Worm (Caenorhabditis elegans) whole organism, young adult: ENCODE measurements around the gene trcs-1.

Experiments
- Y53G8AR.9 ChIP-seq: fragments of 200-800 bp; sonication (Bioruptor generic); conservative IDR thresholded peaks from 2 replicates; pipeline ENCODE4 v1.3.6; 2022; ENCODE audit warnings: missing genetic modification reagents, missing genetic modification characterization, missing compliant biosample characterization
- ama-1 ChIP-seq, 3 experiments: fragments of 150-350 bp in 1 of 3; sonication (generic microtip) in 2 of 3; optimal IDR thresholded peaks; 2 replicates each; lab custom pipeline; 2014 to 2018; ENCODE audit warnings: missing biosample characterization in 2 of 3, missing genetic modification characterization in 2 of 3, missing genetic modification reagents in 2 of 3
- aptf-2 ChIP-seq: fragments of 200-800 bp; sonication (Bioruptor generic); conservative IDR thresholded peaks from 2 replicates; pipeline ENCODE4 v1.3.6; 2022; ENCODE audit warnings: missing genetic modification reagents, missing genetic modification characterization, missing compliant biosample characterization
- madf-3 ChIP-seq: fragments of 200-800 bp; sonication (Bioruptor generic); IDR thresholded peaks from 2 replicates; pipeline ENCODE4 v1.3.6; 2022; ENCODE audit warnings: missing genetic modification reagents, missing genetic modification characterization, missing compliant biosample characterization
- nfya-1 ChIP-seq: sonication (generic microtip); optimal IDR thresholded peaks from 2 replicates; lab custom pipeline; 2017; ENCODE audit warnings: antibody characterized with exemption, missing compliant biosample characterization, missing genetic modification characterization, borderline replicate concordance; ENCODE audit not compliant: insufficient read depth
- nhr-120 ChIP-seq: fragments of 200-800 bp; sonication (Bioruptor generic); IDR thresholded peaks from 2 replicates; pipeline ENCODE4 v1.3.6; 2022; ENCODE audit warnings: missing genetic modification characterization, missing compliant biosample characterization
- unc-62 ChIP-seq: fragments of 150-350 bp; optimal IDR thresholded peaks from 2 replicates; lab custom pipeline; 2014; ENCODE audit warnings: missing biosample characterization, missing genetic modification reagents, missing genetic modification characterization
- zim-3 ChIP-seq: sonication (generic microtip); optimal IDR thresholded peaks from 2 replicates; lab custom pipeline; 2017; ENCODE audit warnings: mild to moderate bottlenecking, missing genetic modification characterization, moderate library complexity, missing compliant biosample characterization
- ztf-18 ChIP-seq: sonication (generic microtip); optimal IDR thresholded peaks from 2 replicates; lab custom pipeline; 2016; ENCODE audit warnings: missing genotype, mild to moderate bottlenecking, missing genetic modification characterization, missing compliant biosample characterization
- ztf-28 ChIP-seq: fragments of 200-800 bp; sonication (Bioruptor generic); IDR thresholded peaks from 2 replicates; pipeline ENCODE4 v1.3.6; 2022; ENCODE audit warnings: missing genetic modification reagents, missing genetic modification characterization, missing compliant biosample characterization

DNA sequence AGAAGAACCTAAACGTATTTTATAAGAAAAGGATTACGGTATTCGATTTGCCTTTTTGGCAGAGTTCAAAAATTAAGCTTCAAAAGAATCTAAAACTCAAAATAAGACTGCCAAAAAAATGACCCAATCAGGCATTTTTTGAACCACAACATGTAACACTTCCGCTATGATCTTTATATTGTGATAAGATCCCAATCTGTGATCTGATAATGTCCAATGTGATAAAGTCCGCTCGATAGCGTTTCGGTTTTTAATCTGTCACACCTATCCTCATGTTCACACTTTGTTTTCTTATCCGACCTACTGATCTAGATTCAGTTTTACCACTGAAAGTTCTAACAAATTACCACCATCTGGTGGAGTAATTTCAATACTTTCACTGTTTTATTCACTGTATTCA is 25.4 kb upstream of the trcs-1 start:
- TF ChIP-seq zim-3 (tag; lab: Kevin White, UChicago) (no peak), ztf-18 (tag; lab: Kevin White, UChicago) (no peak), ama-1 (optimal IDR thresholded peaks at IDR 0.05; lab: Kevin White, UChicago) (no peak), ama-1 (GFP tag; optimal IDR thresholded peaks at IDR 0.05; lab: Kevin White, UChicago) (no peak), madf-3 (GFP tag; lab: Robert Waterston, UW) (no peak), aptf-2 (GFP tag; lab: Robert Waterston, UW) (no peak), ztf-28 (GFP tag; lab: Robert Waterston, UW) (no peak), Y53G8AR.9 (GFP tag; lab: Robert Waterston, UW) (no peak), unc-62 (GFP tag; lab: Kevin White, UChicago) (no peak), nfya-1 (tag; lab: Kevin White, UChicago) (no peak), nhr-120 (no peak)
